Worm (Caenorhabditis elegans) whole organism, dauer: Measurements from ENCODE around the gene mab-3.
"Not testable (repeated sequence)": the region's sequence is repeated elsewhere in the genome, so short reads cannot be mapped to it uniquely, and the experiment has no call there.

Experiments
- unc-62 ChIP-seq: sonication (generic microtip); optimal IDR thresholded peaks from 2 replicates; lab custom pipeline; 2017; ENCODE audit warnings: missing biosample characterization, missing genetic modification reagents, missing genetic modification characterization

mab-3 gene

DNA sequence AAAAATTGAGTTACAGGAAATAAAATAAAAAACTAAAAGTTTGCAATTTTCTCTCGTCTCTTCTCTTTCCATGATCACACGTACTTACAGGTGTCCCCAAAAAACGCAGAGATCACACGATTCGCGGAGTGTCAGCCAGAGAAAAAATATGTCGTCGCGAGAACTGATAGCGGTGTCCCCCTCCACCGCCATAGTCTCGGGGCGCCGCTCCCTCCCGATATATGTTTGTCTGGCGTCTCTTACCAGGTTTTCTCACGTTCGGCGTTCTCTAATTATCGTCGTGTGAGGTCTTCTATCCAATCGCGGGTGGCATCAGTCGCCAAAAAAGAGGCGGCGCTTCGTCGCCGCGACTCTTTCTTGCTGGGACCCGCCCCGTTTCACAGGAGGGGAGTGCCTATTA is at the start of gene mab-3:
mab-3 (plus strand) TSS at position 328 of the 400 bp plus-strand sequence.
- not testable (repeated sequence) for TF ChIP-seq unc-62 (GFP tag; lab: Kevin White, UChicago)

DNA sequence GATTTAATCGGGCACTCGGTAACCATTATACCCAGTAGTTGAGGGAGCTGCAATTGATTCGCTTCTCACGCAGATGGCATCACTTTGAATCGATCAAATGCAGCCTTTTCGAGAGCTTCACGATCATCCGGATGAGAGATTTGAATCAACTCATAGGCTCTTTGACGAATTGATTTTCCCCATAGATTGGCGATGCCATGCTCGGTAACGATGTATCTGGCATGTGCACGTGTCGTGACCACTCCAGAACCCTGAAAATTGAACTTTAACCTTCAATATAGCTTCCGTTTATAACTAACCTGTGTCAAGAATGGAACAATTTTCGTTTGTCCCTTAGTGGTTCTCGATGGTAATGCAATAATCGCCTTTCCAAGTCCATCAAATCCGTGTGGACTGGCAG is 47.8 kb upstream of the mab-3 start:
- TF ChIP-seq unc-62 (GFP tag; lab: Kevin White, UChicago) = no peak

DNA sequence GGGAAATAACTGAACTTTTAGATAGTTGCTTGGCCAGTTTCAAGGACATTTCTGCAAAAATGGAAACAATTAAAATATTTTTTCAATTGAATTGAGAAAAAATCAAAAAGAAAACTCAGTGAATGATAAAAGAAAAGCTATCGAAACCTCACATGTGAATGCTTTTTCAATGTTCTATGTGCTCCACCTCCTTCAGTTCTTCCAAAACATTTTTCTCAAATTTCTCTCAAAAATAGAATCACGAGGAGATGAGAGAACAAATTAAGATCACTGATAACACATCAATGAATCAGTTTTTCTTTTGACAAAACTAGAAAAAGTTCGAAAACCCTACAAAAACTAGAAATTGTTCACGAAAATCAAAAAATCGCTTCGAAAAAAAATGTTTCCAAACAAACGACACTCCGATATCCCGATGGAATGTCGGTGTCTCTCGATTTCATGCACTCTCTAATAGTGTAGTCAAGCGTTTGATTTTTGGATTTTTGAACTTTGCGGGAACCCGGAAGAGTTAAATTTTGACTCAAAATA is 45.2 kb upstream of the mab-3 start, which contains the start of gene ZK1320.9:
ZK1320.9 (minus strand) TSS at position 51 of the 531 bp plus-strand sequence.
- TF ChIP-seq unc-62 (GFP tag; lab: Kevin White, UChicago) = no peak

DNA sequence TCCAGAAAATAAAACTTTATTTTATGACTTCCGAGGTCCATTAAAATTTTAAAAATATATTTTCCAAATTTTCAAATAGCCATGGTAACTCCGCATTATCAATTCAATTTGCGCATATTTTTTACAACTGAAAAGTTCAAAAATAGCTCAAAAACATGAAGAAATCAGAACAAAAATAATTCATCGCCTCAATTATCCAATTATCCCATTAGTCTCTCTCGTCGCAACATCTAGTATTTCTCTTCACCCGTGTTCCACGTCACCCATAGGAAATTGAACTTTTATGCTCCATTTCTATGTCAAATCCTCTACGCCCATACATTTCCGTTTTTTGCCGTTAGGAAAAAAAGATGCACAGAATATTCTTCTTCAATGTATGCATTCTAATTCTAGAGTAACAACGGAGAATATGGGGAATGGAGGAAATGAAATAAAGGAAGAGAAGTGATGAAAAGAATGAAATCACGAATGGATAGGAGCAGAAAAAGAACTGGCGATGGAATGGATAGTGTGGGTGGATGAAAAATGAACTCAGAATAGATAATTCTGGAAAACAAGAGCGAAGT is 41.8 kb upstream of the mab-3 start:
- TF ChIP-seq unc-62 (GFP tag; lab: Kevin White, UChicago) = no peak

DNA sequence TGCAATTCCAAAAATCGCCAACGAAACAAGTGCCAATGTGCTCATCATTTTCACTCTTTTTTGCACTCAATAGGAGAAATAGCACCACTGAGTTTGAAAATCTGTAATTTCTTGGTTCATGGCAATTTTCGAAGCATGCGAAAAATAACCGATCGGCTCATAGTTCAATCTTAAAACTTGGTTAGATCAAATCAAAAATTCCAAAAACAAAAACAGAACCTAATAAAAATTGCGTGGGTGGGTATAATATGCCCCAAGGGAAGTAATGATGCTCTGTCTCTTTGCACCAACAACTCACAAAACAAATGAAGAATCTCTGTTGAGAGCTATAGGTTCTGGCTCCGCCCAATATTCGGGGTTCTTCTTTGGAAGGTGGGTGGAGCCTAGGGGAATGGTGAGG is 40.1 kb upstream of the mab-3 start, which contains the start of gene nlp-11:
nlp-11 (minus strand) TSS at position 101 of the 400 bp plus-strand sequence.
- no peak for TF ChIP-seq unc-62 (GFP tag; lab: Kevin White, UChicago)

DNA sequence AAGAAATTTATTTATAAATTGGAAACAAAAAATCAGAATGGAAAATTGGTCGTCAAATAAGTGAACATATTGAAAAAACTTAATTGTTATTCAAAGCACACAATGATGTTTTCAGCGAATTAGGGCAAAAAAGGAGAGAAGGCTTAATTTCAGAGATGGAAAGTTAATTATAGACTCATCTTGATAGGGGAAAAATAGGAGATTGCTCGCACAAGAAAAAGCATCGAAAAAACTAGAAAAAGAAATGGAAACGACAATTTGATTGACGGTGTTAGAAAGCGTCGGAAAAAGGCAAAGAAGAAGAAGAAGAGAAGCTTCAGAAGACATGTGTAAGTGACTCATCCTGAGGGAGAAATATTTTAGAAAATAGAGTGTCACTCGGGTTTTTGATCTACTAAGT is 36.0 kb upstream of the mab-3 start:
- no peak for TF ChIP-seq unc-62 (GFP tag; lab: Kevin White, UChicago)

DNA sequence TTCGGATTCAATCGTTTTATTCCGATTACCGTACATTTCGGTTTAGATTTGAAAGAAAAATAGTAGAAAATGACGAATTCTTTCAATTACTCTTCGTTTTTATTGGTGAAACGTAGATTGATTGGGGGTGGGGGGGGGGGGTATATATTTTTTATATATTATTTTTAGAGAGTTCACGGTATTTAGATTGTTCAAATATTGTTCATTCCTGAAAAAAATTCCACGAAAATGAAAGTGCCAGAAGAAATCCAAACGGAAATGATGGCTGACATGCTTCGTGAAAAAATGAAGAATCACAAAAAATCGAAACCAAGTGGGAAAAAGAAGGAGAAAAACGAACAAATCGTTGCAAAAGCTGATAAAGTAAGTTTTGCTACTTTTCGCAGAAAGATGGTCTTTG is 31.6 kb upstream of the mab-3 start, which contains the start of the genes Y53C12A.8 and Y53C12A.7:
Y53C12A.8 (minus strand) TSS at position 101 of the 400 bp plus-strand sequence.
Y53C12A.7 (plus strand) TSS at position 181 of the 400 bp plus-strand sequence.
- no peak for TF ChIP-seq unc-62 (GFP tag; lab: Kevin White, UChicago)

DNA sequence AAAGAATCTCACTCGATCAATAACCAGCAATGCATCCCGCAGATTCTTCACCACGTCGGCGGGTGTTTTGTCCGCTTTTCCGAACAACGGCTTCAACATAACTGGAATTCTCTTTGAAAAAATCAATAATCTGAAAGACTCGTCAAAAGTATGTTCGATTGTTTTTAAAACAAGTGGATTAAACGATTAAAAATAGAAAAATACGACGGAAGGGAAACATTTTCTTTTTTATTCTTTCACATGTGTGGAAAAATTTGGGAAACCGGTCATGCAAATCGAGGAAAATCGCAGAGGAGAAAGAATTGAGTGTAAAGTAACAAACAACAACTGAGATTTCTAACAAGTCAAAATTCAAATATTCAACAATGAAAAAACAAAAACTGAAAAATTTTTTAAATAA is 28.3 kb upstream of the mab-3 start, which contains the start of gene mop-25.2:
mop-25.2 (minus strand) TSS at position 101 of the 400 bp plus-strand sequence.
- TF ChIP-seq unc-62 (GFP tag; lab: Kevin White, UChicago) = no peak

DNA sequence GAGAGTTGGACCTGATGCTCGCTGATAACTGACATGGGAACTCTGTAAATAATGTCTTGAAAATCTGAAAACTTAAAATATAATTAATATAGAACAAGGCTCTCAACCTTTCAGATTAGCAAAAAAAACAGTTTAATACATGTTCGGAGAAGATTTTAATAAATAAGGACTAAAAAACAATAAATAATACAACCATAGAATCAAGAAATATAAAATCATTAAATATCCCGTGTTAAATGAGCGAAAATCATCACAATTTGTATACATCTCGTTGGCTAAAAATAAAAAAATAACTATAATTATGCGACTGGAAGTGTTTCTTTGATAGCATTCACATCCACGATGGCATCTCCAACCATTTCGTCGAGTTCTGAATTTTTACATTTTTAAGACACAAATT is 27.2 kb upstream of the mab-3 start, which contains the start of gene Y53C12A.10:
Y53C12A.10 (minus strand) TSS at position 101 of the 400 bp plus-strand sequence.
- no peak for TF ChIP-seq unc-62 (GFP tag; lab: Kevin White, UChicago)

DNA sequence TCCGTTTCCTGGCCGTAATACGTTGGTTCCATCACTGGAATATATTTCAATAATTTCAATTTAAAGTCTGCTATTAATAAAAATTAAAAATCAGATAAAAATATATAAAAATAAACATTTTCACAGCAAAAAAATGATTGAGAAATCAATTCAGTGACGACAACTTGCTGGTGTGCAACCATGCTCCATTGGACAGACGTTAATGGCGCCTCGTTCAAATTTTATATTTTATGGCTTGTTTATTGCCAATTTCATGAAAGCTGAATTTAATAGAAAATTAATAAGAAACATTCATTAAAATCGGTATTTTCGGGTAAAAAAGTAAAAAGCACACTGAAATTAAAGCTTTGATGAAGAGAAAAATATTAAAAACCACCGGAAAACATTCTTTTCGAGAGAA is 25.7 kb upstream of the mab-3 start, which contains the start of gene Y53C12A.3:
Y53C12A.3 (minus strand) TSS at position 34 of the 400 bp plus-strand sequence.
- TF ChIP-seq unc-62 (GFP tag; lab: Kevin White, UChicago) = no peak

DNA sequence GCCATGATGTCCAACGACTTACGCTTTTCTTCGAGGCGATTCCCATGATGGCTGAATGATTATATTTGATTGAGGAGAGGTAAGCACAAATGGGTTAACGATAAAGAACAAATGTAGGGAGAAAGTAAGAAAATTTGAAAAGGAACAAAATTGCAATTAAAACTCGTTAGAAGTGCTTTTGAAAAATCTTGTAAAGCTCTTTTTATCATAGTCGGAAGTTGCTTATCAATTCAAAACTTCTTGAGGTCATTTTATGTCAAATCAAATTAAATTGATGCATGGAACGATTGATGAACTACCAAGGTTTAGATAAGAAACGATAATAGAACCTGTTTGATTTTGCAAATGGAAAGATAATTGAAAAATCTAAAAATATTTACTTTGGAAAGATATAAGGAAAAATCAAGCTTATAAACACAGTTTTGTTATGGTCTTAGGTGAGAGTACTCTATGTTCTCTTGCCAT is 23.1 kb upstream of the mab-3 start, which contains the start of gene glt-5:
glt-5 (minus strand) TSS at position 51 of the 465 bp plus-strand sequence.
- TF ChIP-seq unc-62 (GFP tag; lab: Kevin White, UChicago) = no peak

DNA sequence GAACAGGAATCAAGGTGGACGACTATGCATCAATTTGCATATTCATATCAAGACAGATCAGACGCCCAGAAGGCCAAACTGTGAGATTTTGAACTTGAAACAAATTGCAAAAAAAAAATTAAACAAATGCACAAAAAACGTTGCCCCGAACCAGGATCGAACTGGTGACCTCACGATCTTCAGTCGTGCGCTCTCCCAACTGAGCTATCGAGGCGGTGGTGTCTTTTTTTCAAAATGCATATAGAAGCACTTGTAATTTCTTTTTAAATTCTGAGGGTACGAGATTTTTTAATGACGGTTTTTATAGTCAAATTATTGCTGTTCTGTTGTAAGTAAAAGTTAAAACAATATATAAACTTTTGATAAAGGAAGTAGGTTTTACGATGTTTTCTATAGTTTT is 18.9 kb upstream of the mab-3 start:
- TF ChIP-seq unc-62 (GFP tag; lab: Kevin White, UChicago) = no peak

DNA sequence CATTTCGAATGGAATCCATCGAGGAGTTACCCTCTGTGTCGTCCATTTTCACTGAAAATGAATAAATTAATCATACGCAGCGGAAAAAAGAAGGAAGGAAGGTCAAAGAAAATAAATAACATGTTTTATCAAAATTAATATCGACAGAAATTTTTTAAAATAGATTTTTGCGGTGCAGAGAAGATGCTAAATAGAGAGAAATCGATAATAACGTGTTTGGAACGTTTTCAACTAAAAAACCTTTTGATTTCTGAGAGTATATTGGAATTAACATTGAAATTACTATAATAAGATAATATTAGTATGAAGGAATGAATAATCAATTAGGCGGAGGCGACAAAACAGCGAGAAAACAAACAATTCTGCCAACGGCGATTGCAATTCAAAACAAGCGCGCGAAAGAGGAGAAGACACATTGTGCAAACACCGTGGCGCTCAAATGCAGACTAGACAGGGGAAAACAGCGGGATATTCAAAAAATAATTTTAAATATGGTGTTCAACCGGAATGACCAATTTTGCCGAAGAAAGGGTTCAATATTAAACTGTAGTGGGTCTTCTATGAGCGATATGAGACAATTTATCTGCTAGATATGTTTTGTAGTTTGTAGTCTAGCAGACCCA is 15.4 kb upstream of the mab-3 start, which contains the start of gene wee-1.3:
wee-1.3 (minus strand) TSS at position 51 of the 623 bp plus-strand sequence.
- no peak for TF ChIP-seq unc-62 (GFP tag; lab: Kevin White, UChicago)

DNA sequence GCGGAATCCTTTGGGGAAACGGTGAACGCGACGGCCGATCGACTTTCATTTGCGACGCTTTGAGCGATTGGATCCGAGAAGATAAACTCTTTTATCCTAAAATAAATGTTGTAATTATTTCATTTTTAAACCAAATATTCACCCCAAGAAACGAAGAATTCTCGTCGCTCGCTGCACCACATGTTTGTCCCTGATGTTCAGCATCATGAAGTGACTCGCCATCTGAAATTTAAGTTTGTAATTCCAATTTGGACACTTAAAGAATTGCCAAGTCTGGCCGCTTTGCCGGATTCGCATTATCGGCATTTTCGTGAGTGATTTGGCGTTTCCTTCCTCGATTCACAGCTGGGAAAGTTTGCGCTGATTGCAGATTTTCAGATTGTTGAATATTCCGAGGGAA is 14.0 kb upstream of the mab-3 start, which contains the start of gene Y53C12A.6:
Y53C12A.6 (minus strand) TSS at position 101 of the 400 bp plus-strand sequence.
- TF ChIP-seq unc-62 (GFP tag; lab: Kevin White, UChicago) = no peak

DNA sequence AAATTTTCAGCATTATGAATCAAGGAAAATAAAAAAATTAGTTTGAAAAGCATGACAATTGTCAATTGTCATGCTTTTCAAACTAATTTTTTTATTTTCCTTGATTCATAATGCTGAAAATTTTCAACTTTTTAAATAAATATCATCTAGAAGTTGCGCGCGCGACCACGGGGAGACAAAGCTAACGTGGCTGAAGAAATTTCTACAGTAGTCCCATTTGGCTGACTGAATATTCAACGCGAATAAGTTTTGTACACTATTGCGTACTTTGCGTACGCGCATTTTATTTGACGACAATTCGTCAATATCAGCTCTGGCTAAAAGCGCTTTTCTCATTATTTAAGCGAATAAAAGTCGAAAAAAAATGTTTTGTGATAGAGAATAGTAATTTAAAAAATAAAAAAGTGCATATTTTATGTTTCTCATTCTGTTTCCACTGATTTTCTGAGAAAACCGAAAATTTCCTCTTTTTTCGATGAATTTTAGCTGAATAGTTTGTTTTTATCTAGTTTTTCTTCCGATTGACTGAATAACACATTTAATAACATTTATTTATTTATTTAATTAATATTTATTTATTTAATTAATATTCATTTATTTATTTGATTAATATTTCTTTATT is 13.2 kb upstream of the mab-3 start, which contains the start of gene Y53C12A.11:
Y53C12A.11 (minus strand) TSS at position 68 of the 622 bp plus-strand sequence.
- not testable (repeated sequence) for TF ChIP-seq unc-62 (GFP tag; lab: Kevin White, UChicago)
